Worm (Caenorhabditis elegans) whole organism, young adult: ENCODE results near the gene C05G5.1.
A peak's percentile ranks its signal among the peaks of the same experiment; 100 is the strongest.

Experiments used
- F23B12.7 ChIP-seq: sonication (generic microtip); optimal IDR thresholded peaks from 2 replicates; lab custom pipeline; 2017; ENCODE audit warnings: missing genetic modification characterization, mild to moderate bottlenecking, missing compliant biosample characterization, antibody characterized with exemption, moderate library complexity; ENCODE audit not compliant: insufficient read depth
- F52B5.7 ChIP-seq: sonication (generic microtip); optimal IDR thresholded peaks from 2 replicates; lab custom pipeline; 2016; ENCODE audit warnings: mild to moderate bottlenecking, missing genetic modification characterization, missing compliant biosample characterization
- cebp-1 ChIP-seq, 2 experiments: fragments of 200-800 bp in 1 of 2; sonication (Bioruptor generic) in 1 of 2; sonication (generic microtip) in 1 of 2; IDR thresholded peaks in 1 of 2; optimal IDR thresholded peaks in 1 of 2; 2 replicates each; pipeline versions ENCODE4 v1.3.6 to Lab custom; 2017 to 2022; ENCODE audit warnings: missing compliant biosample characterization in 2 of 2, missing genetic modification characterization in 2 of 2, mild to moderate bottlenecking in 1 of 2, missing genetic modification reagents in 1 of 2, moderate library complexity in 1 of 2
- ceh-100 ChIP-seq: fragments of 200-800 bp; sonication (Bioruptor generic); IDR thresholded peaks from 2 replicates; pipeline ENCODE4 v1.3.6; 2022; ENCODE audit warnings: missing genetic modification reagents, missing genetic modification characterization, missing compliant biosample characterization
- ceh-91 ChIP-seq: fragments of 200-800 bp; sonication (Bioruptor generic); IDR thresholded peaks from 2 replicates; pipeline ENCODE4 v1.3.6; 2022; ENCODE audit warnings: missing genetic modification reagents, missing genetic modification characterization, missing compliant biosample characterization
- efl-1 ChIP-seq: fragments of 150-350 bp; optimal IDR thresholded peaks from 2 replicates; lab custom pipeline; 2014; ENCODE audit warnings: missing biosample characterization, missing genetic modification reagents, missing genetic modification characterization
- hrde-1 ChIP-seq: sonication (generic microtip); optimal IDR thresholded peaks from 2 replicates; lab custom pipeline; 2016; ENCODE audit warnings: missing genetic modification characterization, mild to moderate bottlenecking, missing compliant biosample characterization, moderate library complexity, missing genotype, missing genetic modification reagents, borderline replicate concordance
- lsl-1 ChIP-seq: fragments of 200-800 bp; sonication (Bioruptor generic); optimal IDR thresholded peaks from 2 replicates; lab custom pipeline; 2018; ENCODE audit warnings: mild to moderate bottlenecking, missing genetic modification characterization, moderate library complexity, missing compliant biosample characterization
- madf-6 ChIP-seq: fragments of 200-800 bp; sonication (Bioruptor generic); IDR thresholded peaks from 2 replicates; pipeline ENCODE4 v1.3.6; 2022; ENCODE audit warnings: missing genetic modification reagents, missing genetic modification characterization, missing compliant biosample characterization
- nfyb-1 ChIP-seq: fragments of 200-800 bp; sonication (Bioruptor generic); IDR thresholded peaks from 2 replicates; pipeline ENCODE4 v1.3.6; 2022; ENCODE audit warnings: missing genetic modification reagents, missing genetic modification characterization, missing compliant biosample characterization
- rcor-1 ChIP-seq: fragments of 200-800 bp; sonication (Bioruptor generic); IDR thresholded peaks from 2 replicates; pipeline ENCODE4 v1.3.6; 2022; ENCODE audit warnings: missing genetic modification reagents, missing genetic modification characterization, missing compliant biosample characterization
- zfh-2 ChIP-seq: fragments of 200-800 bp; sonication (Bioruptor generic); conservative IDR thresholded peaks from 2 replicates; pipeline ENCODE4 v1.3.6; 2022; ENCODE audit warnings: missing genetic modification reagents, missing genetic modification characterization, missing compliant biosample characterization
- ztf-3 ChIP-seq: fragments of 200-800 bp; sonication (Bioruptor generic); optimal IDR thresholded peaks from 2 replicates; lab custom pipeline; 2018; ENCODE audit warnings: mild to moderate bottlenecking, missing genetic modification characterization, missing compliant biosample characterization

The C05G5.1 gene

DNA sequence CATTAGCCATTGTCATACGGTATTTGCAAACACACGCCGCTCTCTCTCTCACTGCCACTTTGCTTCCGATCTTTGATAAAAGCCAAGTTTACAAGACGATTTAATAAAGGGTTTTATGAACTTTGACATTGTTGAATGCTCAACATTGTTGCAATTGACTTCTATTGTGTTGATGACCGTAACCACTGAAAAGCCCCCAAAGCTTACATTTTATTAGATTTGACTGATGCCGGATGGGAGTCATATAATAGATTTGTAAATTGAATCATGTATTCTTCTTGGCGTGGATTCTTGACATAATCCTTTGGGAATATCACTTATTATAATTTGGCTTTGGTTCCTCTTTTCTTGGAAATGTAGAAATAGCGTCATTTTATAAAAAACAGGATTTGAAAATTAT is 44.0 kb downstream of the C05G5.1 start:
- TF ChIP-seq rcor-1 (GFP tag; lab: Robert Waterston, UW) (no peak), nfyb-1 (no peak), lsl-1 (GFP tag; lab: Kevin White, UChicago) (no peak), efl-1 (GFP tag; lab: Kevin White, UChicago) (no peak), cebp-1 (GFP tag; IDR thresholded peaks at IDR 0.05; lab: Robert Waterston, UW) (no peak), cebp-1 (tag; optimal IDR thresholded peaks at IDR 0.05; lab: Kevin White, UChicago) (no peak)

DNA sequence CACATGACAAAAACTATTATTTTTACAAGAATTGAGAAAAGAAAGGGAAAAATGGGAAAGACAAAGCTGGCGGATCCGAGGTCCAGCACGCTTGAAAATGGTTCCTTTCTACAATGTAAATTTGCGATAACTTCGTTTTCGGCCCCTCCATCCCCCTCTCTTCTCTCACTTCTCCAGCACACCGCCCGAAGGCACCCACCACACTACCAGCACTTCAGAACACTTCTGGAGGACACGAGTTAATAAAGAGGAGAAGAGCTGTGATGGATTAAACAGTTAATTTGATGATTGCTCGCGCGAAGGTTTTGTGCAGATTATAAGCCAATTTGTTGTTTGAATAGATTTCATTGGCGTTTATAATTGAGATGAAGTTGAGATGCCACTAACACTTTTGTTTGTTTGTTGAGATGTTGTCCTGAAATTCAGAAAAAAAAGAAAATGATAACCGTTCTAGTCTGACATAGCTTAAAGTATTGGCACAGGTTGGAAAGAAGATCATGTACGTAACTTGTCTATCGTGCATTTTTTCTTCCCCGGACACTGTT is 45.2 kb downstream of the C05G5.1 start:
- TF ChIP-seq F23B12.7 (no peak), zfh-2 (peak; percentile 42; the same call in 1 of the 2 replicates)

DNA sequence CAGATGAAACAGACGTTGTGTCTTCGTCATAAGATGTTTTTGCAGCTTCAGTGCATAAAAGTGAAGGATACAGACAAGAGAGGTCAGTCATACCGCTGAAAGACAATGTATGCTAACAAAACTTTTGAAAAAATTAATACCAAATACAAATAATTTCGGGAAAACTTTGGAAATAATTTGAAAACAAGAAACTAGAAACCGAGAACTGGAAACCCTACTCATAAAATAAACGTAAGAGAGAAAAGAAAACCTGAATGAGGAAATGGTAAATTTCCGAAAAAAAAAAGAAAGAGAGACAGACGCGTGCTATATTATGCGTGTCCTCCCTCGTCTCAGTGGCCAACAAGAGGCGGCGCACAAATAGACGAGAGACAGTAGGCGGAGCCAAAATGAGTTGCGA is 47.0 kb downstream of the C05G5.1 start, which contains the start of gene sox-3:
Gene sox-3 (minus strand): TSS at position 101 of the 400 bp plus-strand sequence.
- TF ChIP-seq ceh-100 (GFP tag; lab: Robert Waterston, UW) (no peak), hrde-1 (tag; lab: Kevin White, UChicago) (no peak), madf-6 (GFP tag; lab: Robert Waterston, UW) (no peak), ceh-91 (GFP tag; lab: Robert Waterston, UW) (no peak), F52B5.7 (tag; lab: Kevin White, UChicago) (no peak), ztf-3 (GFP tag; lab: Kevin White, UChicago) (no peak)
